Fruit fly (Drosophila melanogaster) S2 (cell line): ENCODE measurements around the gene CG4953.

Source experiments
- CG8478 ChIP-seq: fragments of >200 bp; optimal IDR thresholded peaks from 2 replicates; lab custom pipeline; 2018
- CTCF ChIP-seq, 2 experiments: fragments of >200 bp; optimal IDR thresholded peaks; 2 replicates each; lab custom pipeline; 2018

- TF ChIP-seq CG8478 (lab: Kevin White, UChicago) (no peak), CTCF (optimal IDR thresholded peaks at IDR 0.05; lab: Kevin White, UChicago) (no peak)
These were observed 39.6 kb upstream of the CG4953 start, which contains the start of gene CG5708 for dm6 chr2L:10226724-10227407.
